Fruit fly (Drosophila melanogaster): ENCODE results near the gene Ubc84D.

Ubc84D gene

DNA sequence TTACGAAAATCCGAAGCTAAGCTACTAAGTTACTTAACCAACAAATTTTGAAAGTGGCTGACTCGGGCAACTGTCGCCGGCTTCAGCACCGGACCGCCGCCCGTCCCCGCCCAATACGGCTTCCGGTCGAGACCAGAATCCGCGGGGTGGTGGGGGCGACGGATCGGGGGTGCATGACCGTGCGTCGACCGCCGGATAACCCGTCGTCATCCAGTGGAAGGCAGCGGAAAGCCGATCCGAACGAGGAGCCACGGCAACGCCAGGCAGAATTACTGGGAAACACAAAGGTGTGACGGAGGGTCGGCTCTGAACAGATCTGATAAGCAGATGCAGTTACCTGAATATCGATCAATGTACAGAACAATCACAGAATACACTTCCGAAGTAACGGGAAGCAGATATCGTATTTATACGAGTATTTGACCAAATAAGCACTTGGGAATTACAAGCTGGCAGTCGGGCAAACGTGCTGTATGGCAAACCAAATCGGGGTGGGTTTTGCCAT is 44.6 kb downstream of the Ubc84D start (continued):
- TF ChIP-seq Dll (GFP tag; IDR thresholded peaks at IDR 0.05; ENCODE audit: partially characterized antibody) (peak; percentile 76), CG4854 (GFP tag; optimal IDR thresholded peaks at IDR 0.05) (no peak), toy (GFP tag; IDR thresholded peaks at IDR 0.05) (peak; percentile 62), BEAF-32 (GFP tag; optimal IDR thresholded peaks at IDR 0.05) (no peak), oc (tag; optimal IDR thresholded peaks at IDR 0.05) (peak; percentile 88), CG14710 (tag; optimal IDR thresholded peaks at IDR 0.05) (peak; percentile 27), ro (GFP tag; IDR thresholded peaks at IDR 0.05) (0 out of 2 replicates have a peak, but pooled peaks have one; percentile 42), Xrp1 (GFP tag; IDR thresholded peaks at IDR 0.05) (peak; percentile 60), schlank (tag; optimal IDR thresholded peaks at IDR 0.05) (peak; percentile 70), Dbx (GFP tag; IDR thresholded peaks at IDR 0.05) (peak; percentile 67; the same call in 2 of the 3 replicates), Lhr (GFP tag; optimal IDR thresholded peaks at IDR 0.05) (no peak), CG2875 (GFP tag; optimal IDR thresholded peaks at IDR 0.05) (peak; percentile 44), CG15011 (GFP tag; optimal IDR thresholded peaks at IDR 0.05) (peak; percentile 37), HLH3B (GFP tag; IDR thresholded peaks at IDR 0.05) (peak; percentile 47; the same call in 1 of the 2 replicates), Hr51 (GFP tag; optimal IDR thresholded peaks at IDR 0.05) (peak; percentile 36 to 55), bcd (GFP tag; optimal IDR thresholded peaks at IDR 0.05) (peak; percentile 37), CG7928 (GFP tag; optimal IDR thresholded peaks at IDR 0.05) (no peak), croc (GFP tag; conservative IDR thresholded peaks at IDR 0.05) (no peak), Taf1 (GFP tag; IDR thresholded peaks at IDR 0.05) (0 out of 2 replicates have a peak, but pooled peaks have one; percentile 30), CG3995 (GFP tag; optimal IDR thresholded peaks at IDR 0.05) (peak; percentile 64), run (tag; optimal IDR thresholded peaks at IDR 0.05) (peak; percentile 66), disco-r (GFP tag; optimal IDR thresholded peaks at IDR 0.05) (no peak), Aef1 (GFP tag; IDR thresholded peaks at IDR 0.05) (0 out of 3 replicates have a peak, but pooled peaks have one; percentile 10), repo (GFP tag; optimal IDR thresholded peaks at IDR 0.05) (peak; percentile 62), gem (tag; optimal IDR thresholded peaks at IDR 0.05) (no peak), Usf (GFP tag; optimal IDR thresholded peaks at IDR 0.05) (no peak), ken (GFP tag; IDR thresholded peaks at IDR 0.05) (0 out of 3 replicates have a peak, but pooled peaks have one; percentile 68), hkb (optimal IDR thresholded peaks at IDR 0.05) (no peak), hkb (GFP tag; IDR thresholded peaks at IDR 0.05) (peak; percentile 79), CG13287 (GFP tag; IDR thresholded peaks at IDR 0.05; ENCODE audit: partially characterized antibody) (peak; percentile 72), Hr39 (optimal IDR thresholded peaks at IDR 0.05) (no peak), dati (GFP tag; IDR thresholded peaks at IDR 0.05) (no peak), pros (GFP tag; optimal IDR thresholded peaks at IDR 0.05) (peak; percentile 97), pan (optimal IDR thresholded peaks at IDR 0.05) (no peak), pan (GFP tag; optimal IDR thresholded peaks at IDR 0.05 in 1 of 2, IDR thresholded peaks at IDR 0.05 in 1 of 2) (peak in 1 of 2 experiments; percentile 55), Camta (GFP tag; optimal IDR thresholded peaks at IDR 0.05) (peak; percentile 38), Optix (GFP tag; IDR thresholded peaks at IDR 0.05) (0 out of 3 replicates have a peak, but pooled peaks have one; percentile 35), pb (GFP tag; optimal IDR thresholded peaks at IDR 0.05) (peak; percentile 68), Scr (GFP tag; IDR thresholded peaks at IDR 0.05; ENCODE audit: partially characterized antibody) (peak; percentile 87), Antp (GFP tag; optimal IDR thresholded peaks at IDR 0.05) (peak; percentile 72), Tbp (GFP tag; optimal IDR thresholded peaks at IDR 0.05) (peak; percentile 100), cwo (GFP tag; optimal IDR thresholded peaks at IDR 0.05) (peak; percentile 50), nau (GFP tag; optimal IDR thresholded peaks at IDR 0.05) (peak; percentile 79), CG10979 (tag; optimal IDR thresholded peaks at IDR 0.05) (peak; percentile 34), CG14014 (GFP tag; IDR thresholded peaks at IDR 0.05) (peak; percentile 67), fd64A (GFP tag; optimal IDR thresholded peaks at IDR 0.05) (peak; percentile 87), CG34422 (GFP tag; IDR thresholded peaks at IDR 0.05) (peak; percentile 83; the same call in 2 of the 3 replicates), nom (GFP tag; optimal IDR thresholded peaks at IDR 0.05) (peak; percentile 91), CG18764 (GFP tag; optimal IDR thresholded peaks at IDR 0.05) (no peak), Deaf1 (tag; optimal IDR thresholded peaks at IDR 0.05) (peak; percentile 80)
